Worm (Caenorhabditis elegans): Measurements from ENCODE around the gene E04F6.15.

Gene E04F6.15

DNA sequence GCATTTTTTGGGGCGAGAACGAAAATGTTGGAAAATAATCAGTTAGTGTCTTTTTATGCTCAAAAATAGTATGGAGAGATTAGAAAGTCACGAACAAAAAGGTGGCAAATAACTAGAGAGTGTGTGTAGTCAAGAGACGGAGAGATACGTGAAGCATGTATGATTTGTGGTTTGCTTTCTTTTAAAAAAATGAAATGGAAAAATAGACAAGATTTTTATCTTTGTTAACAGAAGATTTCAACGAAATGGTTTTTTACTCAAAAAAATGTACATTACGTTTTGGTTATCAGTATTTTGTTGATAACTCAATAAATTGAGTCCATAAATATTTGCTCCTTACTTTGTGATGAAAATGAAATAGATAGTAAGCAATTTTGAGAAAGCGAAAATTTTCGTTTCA is 1.9 kb downstream of the E04F6.15 start, which contains the start of gene dhs-7:
Gene dhs-7 (minus strand): TSS at position 277 of the 400 bp plus-strand sequence.
- peak; percentile 44 for TF ChIP-seq elt-2 (tag; optimal IDR thresholded peaks at IDR 0.05)
- no peak for TF ChIP-seq pag-3 (tag; optimal IDR thresholded peaks at IDR 0.05; ENCODE audit: borderline replicate concordance, insufficient read depth)

DNA sequence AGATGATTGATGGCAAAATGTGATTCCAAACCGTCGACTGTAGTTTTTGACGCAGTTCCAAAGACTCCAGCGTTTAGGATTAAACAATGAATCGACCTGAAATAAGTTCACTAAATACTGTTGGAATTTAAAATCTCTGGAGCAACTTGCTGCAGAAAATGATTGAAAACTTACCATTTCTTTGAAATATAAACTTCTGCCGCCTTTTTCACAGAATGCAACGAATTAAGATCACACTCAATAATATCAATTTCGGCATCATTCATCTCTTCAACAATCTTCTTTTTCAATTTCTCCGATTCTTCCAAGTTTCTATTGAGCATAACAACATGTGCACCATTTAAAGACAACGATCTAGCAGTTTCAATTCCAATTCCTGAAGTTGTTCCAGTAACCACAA is 2.4 kb downstream of the E04F6.15 start:
- TF ChIP-seq vab-15 (tag; optimal IDR thresholded peaks at IDR 0.05) (no peak), efl-1 (optimal IDR thresholded peaks at IDR 0.05) (no peak), efl-1 (GFP tag; optimal IDR thresholded peaks at IDR 0.05 in 1 of 2) (peak in 1 of 2 experiments; percentile 78), grh-1 (GFP tag; IDR thresholded peaks at IDR 0.05) (no peak), hlh-4 (tag; optimal IDR thresholded peaks at IDR 0.05) (no peak), lin-13 (GFP tag; optimal IDR thresholded peaks at IDR 0.05) (no peak)

DNA sequence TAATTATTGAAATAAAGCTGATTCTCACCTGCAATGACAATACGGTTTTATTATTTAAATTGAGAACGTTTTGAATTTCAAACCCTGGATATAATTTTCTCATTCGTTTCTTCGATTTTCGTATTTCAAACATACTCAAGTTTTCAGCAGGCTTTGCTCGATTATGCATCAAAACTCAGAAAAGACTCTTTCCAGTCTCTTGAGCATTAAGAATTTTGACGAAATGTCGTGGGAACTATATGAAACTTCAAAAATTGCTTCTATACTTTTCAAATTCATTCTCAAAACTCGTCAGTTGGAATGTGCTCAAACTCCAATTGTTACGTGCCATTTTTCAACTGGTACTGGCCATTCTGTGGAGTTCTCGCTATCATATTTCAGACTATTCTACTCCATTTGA is 4.7 kb downstream of the E04F6.15 start, which contains the start of gene srd-59:
Gene srd-59 (plus strand): TSS at position 301 of the 400 bp plus-strand sequence.
- TF ChIP-seq ceh-88 (GFP tag; IDR thresholded peaks at IDR 0.05) = no peak
- no peak for TF ChIP-seq isw-1 (GFP tag; IDR thresholded peaks at IDR 0.05)
- TF ChIP-seq nhr-84 (tag; optimal IDR thresholded peaks at IDR 0.05) = no peak
- no peak for TF ChIP-seq sup-37 (GFP tag; optimal IDR thresholded peaks at IDR 0.05)
- no peak for TF ChIP-seq tbx-2 (tag; optimal IDR thresholded peaks at IDR 0.05)
- TF ChIP-seq nhr-11 (tag; optimal IDR thresholded peaks at IDR 0.05) = no peak
- no peak for TF ChIP-seq C16A3.4 (tag; optimal IDR thresholded peaks at IDR 0.05)
- TF ChIP-seq nhr-76 (tag; optimal IDR thresholded peaks at IDR 0.05) = no peak
- no peak for TF ChIP-seq egl-13 (tag; optimal IDR thresholded peaks at IDR 0.05)
- no peak for TF ChIP-seq mef-2 (tag; optimal IDR thresholded peaks at IDR 0.05)
- TF ChIP-seq fos-1 (tag; optimal IDR thresholded peaks at IDR 0.05) = no peak

DNA sequence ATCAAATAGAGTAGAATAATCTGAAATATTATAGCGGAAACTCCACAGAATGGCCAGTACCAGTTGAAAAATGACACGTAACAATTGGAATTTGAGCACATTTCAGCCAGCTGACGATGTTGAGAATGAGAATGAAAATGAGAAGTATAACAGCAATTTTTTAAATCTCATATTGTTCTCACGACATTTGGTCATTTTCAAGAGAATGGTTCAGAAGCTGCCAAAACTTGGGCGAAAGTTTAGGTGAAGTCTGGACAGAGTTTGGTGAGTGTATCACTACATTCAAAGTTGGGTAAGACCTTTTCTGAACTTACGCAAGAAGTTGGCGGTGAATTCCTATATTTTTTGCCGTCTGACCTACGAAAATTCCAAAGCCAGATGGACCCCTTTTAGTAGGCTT is 5.1 kb downstream of the E04F6.15 start, which contains the start of gene srd-58:
Gene srd-58 (minus strand): TSS at position 101 of the 400 bp plus-strand sequence.
- no peak for TF ChIP-seq ztf-11 (tag; optimal IDR thresholded peaks at IDR 0.05)
- no peak for TF ChIP-seq ceh-88 (GFP tag; IDR thresholded peaks at IDR 0.05)
- no peak for TF ChIP-seq ceh-8 (GFP tag; optimal IDR thresholded peaks at IDR 0.05)
- no peak for TF ChIP-seq sptf-1 (tag; optimal IDR thresholded peaks at IDR 0.05)
- TF ChIP-seq unc-98 (GFP tag; IDR thresholded peaks at IDR 0.05) = no peak
- no peak for TF ChIP-seq isw-1 (GFP tag; IDR thresholded peaks at IDR 0.05)
- TF ChIP-seq pqm-1 (tag; optimal IDR thresholded peaks at IDR 0.05) = no peak
- TF ChIP-seq nhr-28 (tag; optimal IDR thresholded peaks at IDR 0.05) = no peak
- no peak for TF ChIP-seq elt-2 (tag; optimal IDR thresholded peaks at IDR 0.05)
- no peak for TF ChIP-seq ceh-63 (GFP tag; optimal IDR thresholded peaks at IDR 0.05)
- TF ChIP-seq hpl-2 (GFP tag; optimal IDR thresholded peaks at IDR 0.05) = no peak
- no peak for TF ChIP-seq hlh-4 (tag; optimal IDR thresholded peaks at IDR 0.05)
- TF ChIP-seq zip-4 (GFP tag; optimal IDR thresholded peaks at IDR 0.05) = no peak
- no peak for TF ChIP-seq ces-1 (GFP tag; optimal IDR thresholded peaks at IDR 0.05)
- no peak for TF ChIP-seq sox-4 (tag; optimal IDR thresholded peaks at IDR 0.05)
- no peak for TF ChIP-seq fkh-4 (tag; optimal IDR thresholded peaks at IDR 0.05; ENCODE audit: borderline replicate concordance)
- no peak for TF ChIP-seq elt-3 (tag; optimal IDR thresholded peaks at IDR 0.05)
- no peak for TF ChIP-seq efl-1 (optimal IDR thresholded peaks at IDR 0.05)
- TF ChIP-seq efl-1 (GFP tag; optimal IDR thresholded peaks at IDR 0.05 in 1 of 2) = no peak

DNA sequence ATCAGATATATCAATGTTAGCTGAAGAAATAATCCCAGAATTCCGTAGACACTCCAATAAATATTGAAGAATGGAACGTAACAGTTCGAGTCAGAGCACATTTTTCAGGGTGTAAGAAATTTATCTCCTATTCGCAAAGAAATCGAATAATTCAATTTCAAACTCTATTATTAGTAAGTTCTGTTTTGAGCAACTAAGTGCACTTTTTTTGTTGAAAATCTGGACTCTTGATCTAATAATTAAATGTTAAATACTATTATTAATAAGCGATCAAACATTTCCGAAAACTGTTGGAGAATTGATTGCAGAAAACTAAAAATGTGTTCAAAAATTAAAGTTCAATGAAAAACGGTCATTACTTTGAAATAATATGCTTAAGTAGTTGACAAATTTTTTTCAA is 7.0 kb downstream of the E04F6.15 start, which contains the start of gene srd-56:
Gene srd-56 (minus strand): TSS at position 101 of the 400 bp plus-strand sequence.
- no peak for TF ChIP-seq nhr-237 (tag; optimal IDR thresholded peaks at IDR 0.05)
- TF ChIP-seq C04F5.9 (tag; optimal IDR thresholded peaks at IDR 0.05) = no peak
- TF ChIP-seq ets-5 (GFP tag; IDR thresholded peaks at IDR 0.05) = no peak
- no peak for TF ChIP-seq efl-3 (GFP tag; optimal IDR thresholded peaks at IDR 0.05)
- TF ChIP-seq ces-1 (GFP tag; optimal IDR thresholded peaks at IDR 0.05) = no peak
- no peak for TF ChIP-seq elt-2 (tag; optimal IDR thresholded peaks at IDR 0.05)
- no peak for TF ChIP-seq lsy-2 (tag; optimal IDR thresholded peaks at IDR 0.05)
- TF ChIP-seq aha-1 (tag; optimal IDR thresholded peaks at IDR 0.05) = no peak
- TF ChIP-seq jun-1 (tag; optimal IDR thresholded peaks at IDR 0.05) = no peak
- TF ChIP-seq lin-14 (GFP tag; optimal IDR thresholded peaks at IDR 0.05) = no peak

Measured in whole organism, L1 larva.